Worm (Caenorhabditis elegans) whole organism, late embryonic: ENCODE results near the gene gap-1.

Experiments used
- Y22D7AL.16 ChIP-seq: sonication (generic microtip); optimal IDR thresholded peaks from 2 replicates; lab custom pipeline; 2016; ENCODE audit warnings: missing genetic modification characterization, missing compliant biosample characterization
- nhr-11 ChIP-seq: fragments of 150-350 bp; optimal IDR thresholded peaks from 2 replicates; lab custom pipeline; 2014; ENCODE audit warnings: missing biosample characterization, missing genetic modification characterization

DNA sequence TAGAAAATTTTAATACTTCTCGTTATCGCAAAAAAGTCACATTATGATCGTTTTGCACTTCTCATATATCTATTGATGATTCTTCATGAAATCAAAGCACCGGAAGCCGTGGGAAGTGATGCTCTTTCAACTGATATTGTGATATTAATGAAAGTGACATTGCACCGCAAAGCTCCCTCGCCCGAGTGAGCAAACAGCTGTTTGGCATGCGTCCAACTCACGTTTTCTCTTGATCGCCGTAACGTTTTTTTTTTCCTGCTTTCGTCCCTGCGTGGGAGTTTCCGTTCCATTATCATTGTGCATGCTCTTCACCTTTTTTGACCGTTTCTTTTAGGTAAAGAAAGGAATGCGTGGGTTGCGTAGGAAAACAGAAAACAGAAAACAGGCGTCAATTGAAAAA, 3.4 kb upstream of the gap-1 start:
- no peak for TF ChIP-seq nhr-11
- TF ChIP-seq Y22D7AL.16 (tag; lab: Kevin White, UChicago) = no peak
